Fruit fly (Drosophila melanogaster): ENCODE measurements around the gene Eig71Ee.

DNA sequence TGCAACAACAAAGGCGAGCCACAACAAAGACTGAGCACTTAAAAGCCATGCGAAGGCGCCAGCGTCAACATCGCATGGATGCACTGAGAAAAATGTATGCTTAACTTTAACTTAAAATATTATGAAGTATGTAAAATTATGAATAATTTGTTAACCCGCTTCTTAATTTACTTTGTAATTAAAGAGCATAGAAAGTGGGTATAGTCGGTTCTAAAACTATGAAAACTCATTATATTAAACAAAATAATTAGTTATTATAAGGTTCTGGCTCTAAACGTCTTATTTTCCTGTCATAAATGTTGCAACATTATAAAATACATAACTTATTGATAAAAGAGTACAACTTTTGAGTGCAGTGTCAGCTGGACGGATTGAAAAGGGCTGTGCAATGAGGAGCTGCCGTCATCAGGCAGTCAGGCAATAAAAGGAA lies 14.2 kb downstream of the Eig71Ee start:
- TF ChIP-seq CG14014 (GFP tag; IDR thresholded peaks at IDR 0.05) (no peak), CG2202 (tag; optimal IDR thresholded peaks at IDR 0.05) (no peak), CG14050 (GFP tag; IDR thresholded peaks at IDR 0.05) (no peak), Poxn (GFP tag; IDR thresholded peaks at IDR 0.05) (no peak), Taf1 (GFP tag; IDR thresholded peaks at IDR 0.05) (0 out of 2 replicates have a peak, but pooled peaks have one; percentile 15), br (optimal IDR thresholded peaks at IDR 0.05) (no peak), CG13775 (GFP tag; optimal IDR thresholded peaks at IDR 0.05) (no peak), CG9609 (GFP tag; optimal IDR thresholded peaks at IDR 0.05) (no peak), Awh (GFP tag; IDR thresholded peaks at IDR 0.05) (no peak), CG3838 (GFP tag; optimal IDR thresholded peaks at IDR 0.05) (no peak), yki (optimal IDR thresholded peaks at IDR 0.05) (no peak)
